Worm (Caenorhabditis elegans): ENCODE results near the gene jmjd-5.
A peak's percentile ranks its signal among the peaks of the same experiment; 100 is the strongest.

Gene jmjd-5

DNA sequence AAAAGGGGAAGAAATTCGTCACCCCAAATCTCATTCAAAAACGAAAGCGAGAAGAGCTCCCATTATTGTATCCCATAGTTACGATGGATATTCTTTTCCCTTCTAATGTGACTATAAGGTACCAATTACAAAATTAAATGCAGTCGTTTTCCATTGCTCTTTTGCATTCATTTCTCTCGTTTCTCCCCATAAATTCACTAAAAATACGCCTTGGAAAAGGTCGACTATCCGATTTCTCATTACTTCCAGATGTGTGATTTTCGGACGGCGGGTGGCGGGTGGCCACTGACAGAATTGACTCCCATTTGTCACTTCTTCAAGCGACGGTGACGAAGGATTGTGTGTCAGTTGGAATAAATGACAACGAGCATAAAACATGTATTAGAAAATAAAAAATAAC is 6.2 kb downstream of the jmjd-5 start:
- TF ChIP-seq akir-1 (GFP tag; optimal IDR thresholded peaks at IDR 0.05) (no peak), B0336.3 (GFP tag; IDR thresholded peaks at IDR 0.05) (no peak), let-607 (tag; optimal IDR thresholded peaks at IDR 0.05) (no peak), lsl-1 (GFP tag; optimal IDR thresholded peaks at IDR 0.05) (no peak), snpc-3.4 (tag; optimal IDR thresholded peaks at IDR 0.05) (no peak), hmg-20 (GFP tag; IDR thresholded peaks at IDR 0.05) (no peak), ceh-91 (GFP tag; IDR thresholded peaks at IDR 0.05) (no peak)

DNA sequence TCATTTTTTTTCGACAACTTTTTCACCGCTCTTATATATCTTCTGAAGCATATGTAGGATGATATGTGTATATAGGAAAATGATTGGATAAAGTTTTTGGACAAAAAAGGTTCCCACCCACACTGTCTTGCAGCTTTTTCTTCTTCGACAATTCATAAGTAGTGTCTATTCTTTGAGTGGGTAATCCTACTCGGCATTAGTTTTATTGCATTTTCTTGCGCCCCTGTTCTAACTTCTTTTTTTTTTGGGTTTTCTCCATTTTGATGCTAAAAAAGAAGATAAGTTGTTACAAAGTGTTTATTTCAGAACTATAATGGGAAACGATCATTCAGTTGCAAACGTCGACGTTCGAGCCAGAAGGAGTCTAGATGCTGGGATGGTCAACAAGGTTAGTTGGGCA is 7.0 kb downstream of the jmjd-5 start, which contains the start of gene glb-3:
glb-3 (plus strand) TSS at position 301 of the 400 bp plus-strand sequence.
- no peak for TF ChIP-seq rcor-1 (GFP tag; IDR thresholded peaks at IDR 0.05)
- TF ChIP-seq nhr-27 (tag; optimal IDR thresholded peaks at IDR 0.05): no peak
- no peak for TF ChIP-seq unc-130 (GFP tag; optimal IDR thresholded peaks at IDR 0.05)
- TF ChIP-seq sea-2 (GFP tag; IDR thresholded peaks at IDR 0.05): no peak
- TF ChIP-seq ztf-18 (tag; optimal IDR thresholded peaks at IDR 0.05): no peak
- TF ChIP-seq attf-6 (GFP tag; IDR thresholded peaks at IDR 0.05): no peak
- no peak for TF ChIP-seq egl-18 (GFP tag; IDR thresholded peaks at IDR 0.05)
- no peak for TF ChIP-seq pha-4 (tag; optimal IDR thresholded peaks at IDR 0.05)
- TF ChIP-seq D2030.7 (GFP tag; IDR thresholded peaks at IDR 0.05): no peak
- no peak for TF ChIP-seq hsf-1 (GFP tag; IDR thresholded peaks at IDR 0.05)
- no peak for TF ChIP-seq tbx-9 (tag; optimal IDR thresholded peaks at IDR 0.05; ENCODE audit: borderline replicate concordance)
- no peak for TF ChIP-seq nhr-90 (tag; optimal IDR thresholded peaks at IDR 0.05)
- no peak for TF ChIP-seq cebp-2 (GFP tag; IDR thresholded peaks at IDR 0.05)
- TF ChIP-seq lag-1 (GFP tag; IDR thresholded peaks at IDR 0.05): no peak
- TF ChIP-seq F33H1.4 (GFP tag; IDR thresholded peaks at IDR 0.05): no peak
- TF ChIP-seq T26A5.8 (tag; optimal IDR thresholded peaks at IDR 0.05): no peak
- TF ChIP-seq snpc-3.4 (tag; optimal IDR thresholded peaks at IDR 0.05): no peak

DNA sequence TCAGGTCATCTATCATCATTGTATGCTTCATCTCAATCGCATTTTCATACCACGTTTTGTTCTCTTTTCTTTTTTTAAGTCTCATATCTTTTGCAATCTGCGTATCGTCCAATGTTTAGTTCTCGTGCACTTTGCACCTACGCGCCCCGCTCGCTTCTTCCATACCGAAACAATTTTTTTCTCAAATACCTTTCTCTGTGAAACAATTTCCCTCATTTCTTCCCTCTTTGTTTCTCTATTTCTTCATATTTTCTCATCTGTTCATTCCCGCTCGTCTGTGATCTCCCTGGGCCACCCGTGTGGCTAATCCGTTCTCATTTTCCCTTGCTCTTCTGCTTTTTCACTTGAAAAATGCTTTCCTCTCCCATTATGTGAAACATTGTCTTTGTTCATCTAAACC is 13.0 kb downstream of the jmjd-5 start:
- TF ChIP-seq ztf-26 (tag; optimal IDR thresholded peaks at IDR 0.05) (no peak), akir-1 (GFP tag; optimal IDR thresholded peaks at IDR 0.05) (no peak), attf-5 (GFP tag; optimal IDR thresholded peaks at IDR 0.05) (peak; percentile 47), ets-4 (GFP tag; optimal IDR thresholded peaks at IDR 0.05) (no peak), ekl-4 (GFP tag; IDR thresholded peaks at IDR 0.05) (no peak), nfya-2 (GFP tag; IDR thresholded peaks at IDR 0.05) (no peak), hmg-1.2 (GFP tag; IDR thresholded peaks at IDR 0.05) (peak; percentile 19; the same call in 1 of the 2 replicates), Y53G8AR.9 (GFP tag; conservative IDR thresholded peaks at IDR 0.05) (no peak), rec-8 (tag; optimal IDR thresholded peaks at IDR 0.05) (no peak), let-607 (tag; optimal IDR thresholded peaks at IDR 0.05) (no peak), athp-1 (tag; optimal IDR thresholded peaks at IDR 0.05) (no peak), efl-1 (GFP tag; optimal IDR thresholded peaks at IDR 0.05) (no peak), egl-18 (GFP tag; IDR thresholded peaks at IDR 0.05) (no peak), cebp-2 (GFP tag; IDR thresholded peaks at IDR 0.05) (no peak), ZK185.1 (tag; optimal IDR thresholded peaks at IDR 0.05; ENCODE audit: poor library complexity, severe bottlenecking) (no peak), pbrm-1 (GFP tag; IDR thresholded peaks at IDR 0.05) (no peak), lag-1 (GFP tag; IDR thresholded peaks at IDR 0.05) (no peak), nhr-80 (tag; optimal IDR thresholded peaks at IDR 0.05) (peak; percentile 44), F39B2.1 (GFP tag; IDR thresholded peaks at IDR 0.05) (no peak), lir-1 (GFP tag; conservative IDR thresholded peaks at IDR 0.05) (no peak), B0035.1 (tag; optimal IDR thresholded peaks at IDR 0.05) (no peak)

Data from whole organism, young adult.